Worm (Caenorhabditis elegans): ENCODE data around the gene C29E4.9.

- TF ChIP-seq lin-13 (GFP tag; optimal IDR thresholded peaks at IDR 0.05) (no peak), unc-39 (tag; optimal IDR thresholded peaks at IDR 0.05) (no peak), sem-4 (tag; optimal IDR thresholded peaks at IDR 0.05) (no peak), mab-5 (tag; optimal IDR thresholded peaks at IDR 0.05) (no peak), unc-55 (GFP tag; optimal IDR thresholded peaks at IDR 0.05) (no peak)
Observed at ce11 chrIII:7972687-7973086, 15.8 kb upstream of the C29E4.9 start.

Data from whole organism, L2 larva.